Worm (Caenorhabditis elegans) whole organism, L4 larva: ENCODE measurements around the gene bath-26.

Experiments
- R02D3.7 ChIP-seq: fragments of 150-350 bp; sonication (generic microtip); optimal IDR thresholded peaks from 3 replicates; lab custom pipeline; 2014; ENCODE audit warnings: missing biosample characterization, missing genetic modification characterization
- T20F7.1 ChIP-seq: fragments of 200-800 bp; sonication (Bioruptor generic); optimal IDR thresholded peaks from 2 replicates; lab custom pipeline; 2018; ENCODE audit warnings: mild to moderate bottlenecking, missing genetic modification characterization, missing compliant biosample characterization
- ZK546.5 ChIP-seq, 2 experiments: sonication (generic microtip); optimal IDR thresholded peaks; 2 replicates each; lab custom pipeline; 2017; ENCODE audit warnings: missing biosample characterization in 2 of 2, missing genetic modification characterization in 2 of 2
- ceh-44 ChIP-seq: fragments of 200-800 bp; sonication (Bioruptor generic); IDR thresholded peaks from 2 replicates; pipeline ENCODE4 v1.3.6; 2022; ENCODE audit warnings: missing genetic modification reagents, missing genetic modification characterization, missing compliant biosample characterization
- duxl-1 ChIP-seq: sonication (generic microtip); optimal IDR thresholded peaks from 2 replicates; lab custom pipeline; 2016; ENCODE audit warnings: mild to moderate bottlenecking, missing genetic modification characterization, moderate library complexity, missing compliant biosample characterization; ENCODE audit not compliant: poor library complexity
- egl-27 ChIP-seq: sonication (generic microtip); optimal IDR thresholded peaks from 3 replicates; lab custom pipeline; 2017; ENCODE audit warnings: missing biosample characterization, missing genetic modification reagents, missing genetic modification characterization
- jun-1 ChIP-seq: fragments of 150-350 bp; optimal IDR thresholded peaks from 2 replicates; lab custom pipeline; 2014; ENCODE audit warnings: missing biosample characterization, missing genetic modification reagents, missing genetic modification characterization
- madf-5 ChIP-seq, 2 experiments: fragments of 200-800 bp; sonication (Bioruptor generic); IDR thresholded peaks; 2 replicates each; pipeline ENCODE4 v1.3.6; 2022; ENCODE audit warnings: missing compliant biosample characterization in 2 of 2, missing genetic modification characterization in 2 of 2
- mep-1 ChIP-seq: fragments of 150-350 bp; sonication (generic microtip); optimal IDR thresholded peaks from 3 replicates; lab custom pipeline; 2014; ENCODE audit warnings: missing biosample characterization, missing genetic modification characterization
- nhr-6 ChIP-seq: fragments of 150-350 bp; optimal IDR thresholded peaks from 2 replicates; lab custom pipeline; 2014; ENCODE audit warnings: missing biosample characterization, missing genetic modification characterization
- nhr-76 ChIP-seq: fragments of 150-350 bp; optimal IDR thresholded peaks from 2 replicates; lab custom pipeline; 2014; ENCODE audit warnings: missing biosample characterization, missing genetic modification characterization
- unc-62 ChIP-seq, 3 experiments: fragments of 150-350 bp in 1 of 3; sonication (generic microtip); optimal IDR thresholded peaks in 2 of 3; peaks in 1 of 3; 1 replicate in 1 of 3; 2 replicates in 2 of 3; lab custom pipeline; 2014 to 2017; ENCODE audit warnings: missing biosample characterization in 3 of 3, missing genetic modification characterization in 3 of 3, missing genetic modification reagents in 3 of 3, missing genotype in 1 of 3
- zip-11 ChIP-seq: fragments of 200-800 bp; sonication (Bioruptor generic); IDR thresholded peaks from 2 replicates; pipeline ENCODE4 v1.3.6; 2022; ENCODE audit warnings: missing genetic modification characterization, missing compliant biosample characterization

DNA sequence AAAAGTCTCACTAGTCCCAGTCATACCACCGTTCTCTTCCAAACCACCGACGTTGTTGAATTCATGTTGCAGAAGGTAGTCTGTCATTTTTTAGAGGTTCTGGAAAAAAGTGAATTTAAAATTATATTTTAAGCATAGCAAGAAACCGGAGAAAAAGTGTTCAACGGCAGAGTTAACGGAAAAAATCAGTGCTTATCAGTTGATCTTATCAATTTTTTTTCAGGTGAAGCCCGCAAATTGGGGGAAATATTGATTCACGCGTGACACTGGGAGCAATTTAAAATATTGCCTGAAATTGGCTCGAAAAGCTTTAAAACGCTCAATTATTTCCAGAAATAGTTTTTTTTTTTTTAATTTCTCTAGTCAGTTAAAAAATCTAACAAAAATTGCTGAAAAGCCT, 20.7 kb downstream of the bath-26 start, which contains the start of gene math-38:
- TF ChIP-seq zip-11 (GFP tag; lab: Robert Waterston, UW), result no peak
- TF ChIP-seq nhr-76 (tag; lab: Kevin White, UChicago), result no peak
- TF ChIP-seq unc-62 (GFP tag; optimal IDR thresholded peaks at IDR 0.05 in 1 of 2; lab: Kevin White, UChicago), result no peak
- TF ChIP-seq unc-62 (tag; optimal IDR thresholded peaks at IDR 0.05; lab: Kevin White, UChicago), result no peak
- TF ChIP-seq ceh-44, result no peak
- TF ChIP-seq ZK546.5 (tag; optimal IDR thresholded peaks at IDR 0.05; lab: Kevin White, UChicago), result no peak
- no peak for TF ChIP-seq madf-5 (GFP tag; IDR thresholded peaks at IDR 0.05; lab: Robert Waterston, UW)
- no peak for TF ChIP-seq mep-1
- TF ChIP-seq T20F7.1 (GFP tag; lab: Kevin White, UChicago), result no peak
- TF ChIP-seq egl-27 (tag; lab: Kevin White, UChicago), result no peak
- no peak for TF ChIP-seq R02D3.7 (tag; lab: Kevin White, UChicago)
- TF ChIP-seq nhr-6 (tag; lab: Kevin White, UChicago), result no peak
- TF ChIP-seq duxl-1, result no peak
- no peak for TF ChIP-seq jun-1 (tag; lab: Kevin White, UChicago)
